Fruit fly (Drosophila melanogaster) whole organism, embryonic: ENCODE measurements around the gene Pgant8.

Experiments used
- Asciz ChIP-seq: fragments of 200-800 bp; sonication (Bioruptor generic); optimal IDR thresholded peaks from 2 replicates; lab custom pipeline; 2017; ENCODE audit warnings: missing biosample characterization, mild to moderate bottlenecking, missing genetic modification characterization, missing genetic modification reagents
- Bdp1 ChIP-seq: fragments of 200-800 bp; sonication (Bioruptor generic); optimal IDR thresholded peaks from 3 replicates; lab custom pipeline; 2016; ENCODE audit warnings: missing biosample characterization, missing genetic modification characterization
- BtbVII ChIP-seq: fragments of 200-800 bp; sonication (Bioruptor generic); optimal IDR thresholded peaks from 3 replicates; lab custom pipeline; 2017; ENCODE audit warnings: missing biosample characterization, mild to moderate bottlenecking, missing genetic modification characterization
- CG11504 ChIP-seq: fragments of 200-800 bp; sonication (Bioruptor generic); optimal IDR thresholded peaks from 3 replicates; lab custom pipeline; 2019; ENCODE audit warnings: missing biosample characterization, mild to moderate bottlenecking, missing genetic modification characterization, moderate library complexity
- CG11695 ChIP-seq: fragments of 200-800 bp; sonication (Bioruptor generic); IDR thresholded peaks from 3 replicates; pipeline ENCODE4 v1.3.6; 2022; ENCODE audit warnings: missing biosample characterization, missing genetic modification characterization
- CG12071 ChIP-seq: fragments of 200-800 bp; sonication (Bioruptor generic); optimal IDR thresholded peaks from 3 replicates; lab custom pipeline; 2018; ENCODE audit warnings: missing biosample characterization, mild to moderate bottlenecking, missing genetic modification characterization
- CG13287 ChIP-seq: fragments of 200-800 bp; sonication (Bioruptor generic); IDR thresholded peaks from 2 replicates; pipeline ENCODE4 v1.3.6; 2022; ENCODE audit warnings: missing biosample characterization, missing genetic modification characterization; ENCODE audit not compliant: partially characterized antibody
- CG14441 ChIP-seq: fragments of 200-800 bp; sonication (Bioruptor generic); IDR thresholded peaks from 2 replicates; pipeline ENCODE4 v1.3.6; 2022; ENCODE audit warnings: missing biosample characterization, missing genetic modification characterization
- CG15073 ChIP-seq: fragments of 200-800 bp; sonication (Bioruptor generic); optimal IDR thresholded peaks from 2 replicates; lab custom pipeline; 2016; ENCODE audit warnings: missing biosample characterization, missing genetic modification characterization
- CG16779 ChIP-seq: fragments of 200-800 bp; sonication (Bioruptor generic); IDR thresholded peaks from 2 replicates; pipeline ENCODE4 v1.3.6; 2022; ENCODE audit warnings: missing biosample characterization, missing genetic modification characterization
- CG17568 ChIP-seq: fragments of 200-800 bp; sonication (Bioruptor generic); optimal IDR thresholded peaks from 2 replicates; lab custom pipeline; 2018; ENCODE audit warnings: missing biosample characterization, mild to moderate bottlenecking, missing genetic modification characterization, moderate library complexity
- CG17612 ChIP-seq: fragments of 200-800 bp; sonication (Bioruptor generic); IDR thresholded peaks from 2 replicates; pipeline ENCODE4 v1.3.6; 2022; ENCODE audit warnings: missing biosample characterization, missing genetic modification characterization
- CG32532 ChIP-seq: fragments of 200-800 bp; sonication (Bioruptor generic); IDR thresholded peaks from 2 replicates; pipeline ENCODE4 v1.3.6; 2022; ENCODE audit warnings: missing biosample characterization, missing genetic modification characterization
- CG8089 ChIP-seq: fragments of 200-800 bp; sonication (Bioruptor generic); optimal IDR thresholded peaks from 3 replicates; lab custom pipeline; 2016; ENCODE audit warnings: missing biosample characterization, missing genetic modification characterization
- CG8290 ChIP-seq, 3 experiments: fragments of 200-800 bp; sonication (Bioruptor generic); optimal IDR thresholded peaks; 2 replicates each; lab custom pipeline; 2016 to 2019; ENCODE audit warnings: missing biosample characterization in 3 of 3, missing genetic modification characterization in 3 of 3, mild to moderate bottlenecking in 2 of 3, moderate library complexity in 1 of 3
- CG8388 ChIP-seq: fragments of 200-800 bp; sonication (Bioruptor generic); optimal IDR thresholded peaks from 2 replicates; lab custom pipeline; 2019; ENCODE audit warnings: missing biosample characterization, mild to moderate bottlenecking, missing genetic modification characterization, moderate library complexity
- CHES-1-like ChIP-seq: fragments of 200-800 bp; sonication (Bioruptor generic); optimal IDR thresholded peaks from 2 replicates; lab custom pipeline; 2016; ENCODE audit warnings: missing biosample characterization, missing genetic modification characterization
- CkIIα-i1 ChIP-seq: fragments of 200-800 bp; sonication (Bioruptor generic); IDR thresholded peaks from 2 replicates; pipeline ENCODE4 v1.3.6; 2022; ENCODE audit warnings: missing biosample characterization, missing genetic modification characterization
- Fer1 ChIP-seq: fragments of 200-800 bp; sonication (Bioruptor generic); optimal IDR thresholded peaks from 2 replicates; lab custom pipeline; 2017; ENCODE audit warnings: missing biosample characterization, mild to moderate bottlenecking, missing genetic modification characterization
- H15 ChIP-seq: fragments of 200-800 bp; sonication (Bioruptor generic); IDR thresholded peaks from 3 replicates; pipeline ENCODE4 v1.3.6; 2022; ENCODE audit warnings: missing biosample characterization, missing genetic modification characterization
- Hsf ChIP-seq: fragments of 200-800 bp; sonication (Bioruptor generic); optimal IDR thresholded peaks from 3 replicates; lab custom pipeline; 2016; ENCODE audit warnings: missing biosample characterization, missing genetic modification characterization
- Jarid2 ChIP-seq: fragments of 200-800 bp; sonication (Bioruptor generic); optimal IDR thresholded peaks from 3 replicates; lab custom pipeline; 2017; ENCODE audit warnings: mild to moderate bottlenecking, missing biosample characterization, missing genetic modification reagents, missing genetic modification characterization
- Mad ChIP-seq: fragments of 200-800 bp; sonication (Bioruptor generic); optimal IDR thresholded peaks from 2 replicates; lab custom pipeline; 2016; ENCODE audit warnings: missing biosample characterization, missing genetic modification characterization
- Meics ChIP-seq: fragments of 200-800 bp; sonication (Bioruptor generic); optimal IDR thresholded peaks from 2 replicates; lab custom pipeline; 2017; ENCODE audit warnings: missing biosample characterization, mild to moderate bottlenecking, missing genetic modification characterization
- Neu2 ChIP-seq: fragments of 200-800 bp; sonication (Bioruptor generic); optimal IDR thresholded peaks from 3 replicates; lab custom pipeline; 2016; ENCODE audit warnings: missing biosample characterization, missing genetic modification characterization, borderline replicate concordance
- Optix ChIP-seq: fragments of 200-800 bp; sonication (Bioruptor generic); IDR thresholded peaks from 3 replicates; pipeline ENCODE4 v1.3.6; 2022; ENCODE audit warnings: missing biosample characterization, missing genetic modification characterization
- ap ChIP-seq: fragments of 200-800 bp; sonication (Bioruptor generic); IDR thresholded peaks from 2 replicates; pipeline ENCODE4 v1.3.6; 2022; ENCODE audit warnings: missing biosample characterization, missing genetic modification characterization
- ara ChIP-seq: fragments of 200-800 bp; sonication (Bioruptor generic); IDR thresholded peaks from 2 replicates; pipeline ENCODE4 v1.3.6; 2022; ENCODE audit warnings: missing biosample characterization, missing genetic modification characterization
- bab2 ChIP-seq: fragments of 200-800 bp; sonication (Bioruptor generic); optimal IDR thresholded peaks from 2 replicates; lab custom pipeline; 2016; ENCODE audit warnings: missing biosample characterization, missing genetic modification characterization
- bbx ChIP-seq: fragments of 200-800 bp; sonication (Bioruptor generic); IDR thresholded peaks from 2 replicates; pipeline ENCODE4 v1.3.6; 2022; ENCODE audit warnings: missing biosample characterization, missing genetic modification characterization; ENCODE audit not compliant: partially characterized antibody
- cad ChIP-seq: fragments of >200 bp; optimal IDR thresholded peaks from 2 replicates; lab custom pipeline; 2017; ENCODE audit warnings: missing biosample characterization, missing genetic modification characterization
- chn ChIP-seq: fragments of 200-800 bp; sonication (Bioruptor generic); optimal IDR thresholded peaks from 2 replicates; lab custom pipeline; 2016; ENCODE audit warnings: missing biosample characterization, missing genetic modification characterization
- crol ChIP-seq: fragments of 200-800 bp; sonication (Bioruptor generic); IDR thresholded peaks from 2 replicates; pipeline ENCODE4 v1.3.6; 2022; ENCODE audit warnings: missing biosample characterization, missing genetic modification characterization
- dan ChIP-seq: fragments of 200-800 bp; sonication (Bioruptor generic); IDR thresholded peaks from 2 replicates; pipeline ENCODE4 v1.3.6; 2022; ENCODE audit warnings: missing biosample characterization, missing genetic modification characterization
- dysf ChIP-seq: fragments of 200-800 bp; sonication (Bioruptor generic); IDR thresholded peaks from 3 replicates; pipeline ENCODE4 v1.3.6; 2022; ENCODE audit warnings: missing biosample characterization, missing genetic modification characterization
- ems ChIP-seq: fragments of 200-800 bp; sonication (Bioruptor generic); optimal IDR thresholded peaks from 3 replicates; lab custom pipeline; 2016; ENCODE audit warnings: missing biosample characterization, missing genetic modification characterization
- gfzf ChIP-seq: fragments of 200-800 bp; sonication (Bioruptor generic); optimal IDR thresholded peaks from 2 replicates; lab custom pipeline; 2016; ENCODE audit warnings: missing biosample characterization, mild to moderate bottlenecking, missing genetic modification characterization, moderate library complexity
- jigr1 ChIP-seq: fragments of 200-800 bp; sonication (Bioruptor generic); IDR thresholded peaks from 3 replicates; pipeline ENCODE4 v1.3.6; 2022; ENCODE audit warnings: missing biosample characterization, missing genetic modification characterization
- kni ChIP-seq: fragments of 200-800 bp; sonication (Bioruptor generic); optimal IDR thresholded peaks from 3 replicates; lab custom pipeline; 2017; ENCODE audit warnings: mild to moderate bottlenecking, missing biosample characterization, missing genetic modification reagents, missing genetic modification characterization
- luna ChIP-seq: fragments of 200-800 bp; sonication (Bioruptor generic); optimal IDR thresholded peaks from 2 replicates; lab custom pipeline; 2016; ENCODE audit warnings: missing biosample characterization, missing genetic modification characterization
- nerfin-2 ChIP-seq: fragments of 200-800 bp; sonication (Bioruptor generic); IDR thresholded peaks from 2 replicates; pipeline ENCODE4 v1.3.6; 2022; ENCODE audit warnings: missing biosample characterization, missing genetic modification characterization; ENCODE audit not compliant: partially characterized antibody
- otp ChIP-seq: fragments of 200-800 bp; sonication (Bioruptor generic); IDR thresholded peaks from 3 replicates; pipeline ENCODE4, ENCODE4 v1.3.6; 2022; ENCODE audit warnings: missing biosample characterization, missing genetic modification characterization
- repo ChIP-seq: fragments of 200-800 bp; sonication (Bioruptor generic); optimal IDR thresholded peaks from 2 replicates; lab custom pipeline; 2016; ENCODE audit warnings: missing biosample characterization, missing genetic modification characterization
- slou ChIP-seq: fragments of 200-800 bp; sonication (Bioruptor generic); optimal IDR thresholded peaks from 3 replicates; lab custom pipeline; 2016; ENCODE audit warnings: missing biosample characterization, missing genetic modification characterization
- slp2 ChIP-seq: fragments of 200-800 bp; sonication (Bioruptor generic); optimal IDR thresholded peaks from 2 replicates; lab custom pipeline; 2016; ENCODE audit warnings: missing biosample characterization, missing genetic modification characterization
- tap ChIP-seq: fragments of 200-800 bp; optimal IDR thresholded peaks from 3 replicates; lab custom pipeline; 2019; ENCODE audit warnings: missing biosample characterization, mild to moderate bottlenecking, missing genetic modification characterization, moderate library complexity
- tio ChIP-seq: fragments of 200-800 bp; sonication (Bioruptor generic); optimal IDR thresholded peaks from 2 replicates; lab custom pipeline; 2017; ENCODE audit warnings: missing biosample characterization, missing genetic modification characterization, inconsistent platforms
- trem ChIP-seq: fragments of 200-800 bp; optimal IDR thresholded peaks from 3 replicates; lab custom pipeline; 2019; ENCODE audit warnings: missing biosample characterization, mild to moderate bottlenecking, missing genetic modification characterization, moderate library complexity
- ttk ChIP-seq: fragments of 200-800 bp; sonication (Bioruptor generic); IDR thresholded peaks from 2 replicates; pipeline ENCODE4 v2.1.2; 2022; ENCODE audit warnings: missing biosample characterization, missing genetic modification characterization
- zf30C ChIP-seq: fragments of 200-800 bp; sonication (Bioruptor generic); optimal IDR thresholded peaks from 3 replicates; lab custom pipeline; 2018; ENCODE audit warnings: missing biosample characterization, mild to moderate bottlenecking, missing genetic modification characterization
- zfh1 ChIP-seq: fragments of 200-800 bp; sonication (Bioruptor generic); IDR thresholded peaks from 3 replicates; pipeline ENCODE4 v1.3.6; 2022; ENCODE audit warnings: missing biosample characterization, missing genetic modification characterization

Pgant8 gene

DNA sequence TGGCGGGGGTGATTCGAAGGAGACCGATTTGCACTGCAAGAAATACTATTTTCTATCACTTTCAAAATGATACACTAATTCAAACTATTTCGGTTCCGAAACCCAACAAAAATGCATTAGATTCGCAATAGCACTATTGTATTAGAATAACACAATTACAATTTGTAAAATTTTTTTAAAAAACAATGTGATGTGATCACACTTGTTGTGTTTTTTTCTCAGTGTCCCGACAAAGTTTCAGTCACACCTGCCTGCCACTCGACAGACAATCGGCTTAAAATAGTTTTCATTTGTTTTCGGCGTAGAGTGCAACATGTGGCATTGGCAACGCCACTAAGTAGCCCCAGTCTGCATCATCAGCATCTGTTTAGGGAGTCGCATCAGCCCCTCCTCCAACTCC, 8.6 kb upstream of the Pgant8 start (continued):
- TF ChIP-seq CG8290 (GFP tag; optimal IDR thresholded peaks at IDR 0.05; lab: Kevin White, UChicago) (peak; percentile 62), CG8290 (tag; optimal IDR thresholded peaks at IDR 0.05; lab: Kevin White, UChicago) (peak in 1 of 2 experiments; percentile 26), slp2 (GFP tag; lab: Kevin White, UChicago) (peak; percentile 53), CG11695 (GFP tag; lab: Robert Waterston, UW) (0 out of 3 replicates have a peak, but pooled peaks have one; percentile 44), jigr1 (no peak), Hsf (peak; percentile 57), Neu2 (GFP tag; lab: Kevin White, UChicago) (no peak), nerfin-2 (no peak), ap (GFP tag; lab: Robert Waterston, UW) (no peak), CG32532 (no peak), crol (GFP tag; lab: Robert Waterston, UW) (peak; percentile 64), kni (no peak), tap (tag; lab: Kevin White, UChicago) (peak; percentile 39), dan (GFP tag; lab: Robert Waterston, UW) (peak; percentile 54; the same call in 1 of the 2 replicates), Optix (GFP tag; lab: Robert Waterston, UW) (no peak; the same call in 2 of the 3 replicates), tio (GFP tag; lab: Kevin White, UChicago) (peak; percentile 48), Jarid2 (no peak), bbx (GFP tag; lab: Robert Waterston, UW) (no peak), ttk (peak; percentile 55; the same call in 1 of the 2 replicates), Fer1 (GFP tag; lab: Kevin White, UChicago) (no peak), zfh1 (GFP tag; lab: Robert Waterston, UW) (peak; percentile 89), Asciz (GFP tag; lab: Kevin White, UChicago) (peak; percentile 42), zf30C (GFP tag; lab: Kevin White, UChicago) (peak; percentile 84), ems (GFP tag; lab: Kevin White, UChicago) (peak; percentile 28), otp (GFP tag; lab: Robert Waterston, UW) (peak; percentile 79; the same call in 2 of the 3 replicates), CG15073 (GFP tag; lab: Kevin White, UChicago) (peak; percentile 31), gfzf (GFP tag; lab: Kevin White, UChicago) (no peak), CG8388 (peak; percentile 79), repo (GFP tag; lab: Kevin White, UChicago) (peak; percentile 26), BtbVII (no peak), CG14441 (no peak), ara (GFP tag; lab: Robert Waterston, UW) (peak; percentile 80; the same call in 1 of the 2 replicates), CG11504 (tag; lab: Kevin White, UChicago) (peak; percentile 60), chn (GFP tag; lab: Kevin White, UChicago) (peak; percentile 78), CG17568 (GFP tag; lab: Kevin White, UChicago) (peak; percentile 38), Mad (GFP tag; lab: Kevin White, UChicago) (peak; percentile 41), cad (GFP tag; lab: Kevin White, UChicago) (no peak), CHES-1-like (GFP tag; lab: Kevin White, UChicago) (peak; percentile 30), H15 (peak; percentile 54; the same call in 1 of the 3 replicates), CG16779 (GFP tag; lab: Robert Waterston, UW) (no peak), CkIIα-i1 (GFP tag; lab: Robert Waterston, UW) (no peak), CG8089 (GFP tag; lab: Kevin White, UChicago) (peak; percentile 68), Meics (GFP tag; lab: Kevin White, UChicago) (no peak), CG13287 (GFP tag; lab: Robert Waterston, UW) (no peak), Bdp1 (GFP tag; lab: Kevin White, UChicago) (peak; percentile 45), dysf (GFP tag; lab: Robert Waterston, UW) (peak; percentile 28; the same call in 1 of the 3 replicates), trem (tag; lab: Kevin White, UChicago) (peak; percentile 86), CG17612 (GFP tag; lab: Robert Waterston, UW) (no peak), CG12071 (GFP tag; lab: Kevin White, UChicago) (no peak), bab2 (peak; percentile 68), slou (GFP tag; lab: Kevin White, UChicago) (no peak), luna (no peak)
